Fruit fly (Drosophila melanogaster) Kc167 (cell line): ENCODE data around the gene CG11760.

Source experiments
- Myc ChIP-seq: fragments of >200 bp; optimal IDR thresholded peaks from 2 replicates; lab custom pipeline; 2017; ENCODE audit warnings: missing external identifiers
- Sin3A ChIP-seq: fragments of >200 bp; optimal IDR thresholded peaks from 2 replicates; lab custom pipeline; 2018; ENCODE audit warnings: missing external identifiers
- h ChIP-seq: fragments of >200 bp; optimal IDR thresholded peaks from 3 replicates; lab custom pipeline; 2018; ENCODE audit warnings: missing external identifiers
- insv ChIP-seq: fragments of >200 bp; optimal IDR thresholded peaks from 3 replicates; lab custom pipeline; 2018; ENCODE audit warnings: missing external identifiers
- psq ChIP-seq: fragments of >200 bp; optimal IDR thresholded peaks from 2 replicates; lab custom pipeline; 2017; ENCODE audit warnings: missing external identifiers
- ttk ChIP-seq: sonication (Bioruptor generic); optimal IDR thresholded peaks from 2 replicates; lab custom pipeline; 2017; ENCODE audit warnings: missing external identifiers

The CG11760 gene

dm6 chr3R:8694110-8694826, 24.7 kb upstream of the CG11760 start:
- TF ChIP-seq Myc (lab: Kevin White, UChicago) (no peak), ttk (no peak), psq (lab: Kevin White, UChicago) (no peak), insv (no peak), h (lab: Kevin White, UChicago) (no peak), Sin3A (lab: Kevin White, UChicago) (no peak)

dm6 chr3R:8697772-8698259, 21.2 kb upstream of the CG11760 start, which contains the start of gene hb:
hb (minus strand) TSS chr3R:8697822.
- TF ChIP-seq psq (lab: Kevin White, UChicago) (no peak), Myc (lab: Kevin White, UChicago) (no peak), ttk (no peak), insv (no peak), Sin3A (lab: Kevin White, UChicago) (no peak), h (lab: Kevin White, UChicago) (no peak)

dm6 chr3R:8699230-8699629, 19.8 kb upstream of the CG11760 start:
- TF ChIP-seq Myc (lab: Kevin White, UChicago) = no peak

DNA sequence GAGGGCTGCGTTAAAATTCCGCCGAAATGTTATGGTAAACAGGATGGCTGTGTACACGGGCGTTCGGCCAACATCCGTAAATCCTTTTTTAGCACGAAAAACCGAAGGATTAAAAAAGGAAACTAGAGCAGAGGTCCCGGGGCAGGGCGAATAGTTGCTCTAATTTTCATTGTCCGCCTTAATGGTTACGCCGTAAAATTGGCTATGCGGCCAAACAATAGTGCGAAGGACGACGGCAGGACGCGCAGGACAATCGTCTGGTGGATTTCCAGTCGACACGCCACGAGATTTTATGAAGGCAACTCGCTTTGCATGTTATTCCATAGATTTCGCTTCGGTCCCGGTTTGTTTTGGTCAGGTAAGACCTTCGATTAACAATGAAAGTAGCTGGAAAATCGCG, 18.3 kb upstream of the CG11760 start:
- TF ChIP-seq insv (no peak), Myc (lab: Kevin White, UChicago) (no peak), Sin3A (lab: Kevin White, UChicago) (no peak), h (lab: Kevin White, UChicago) (no peak), ttk (no peak), psq (lab: Kevin White, UChicago) (no peak)

dm6 chr3R:8701197-8701596, 17.8 kb upstream of the CG11760 start:
- no peak for TF ChIP-seq h (lab: Kevin White, UChicago)
- TF ChIP-seq insv = no peak
- no peak for TF ChIP-seq Myc (lab: Kevin White, UChicago)
- no peak for TF ChIP-seq psq (lab: Kevin White, UChicago)
- no peak for TF ChIP-seq Sin3A (lab: Kevin White, UChicago)
- TF ChIP-seq ttk = no peak

DNA sequence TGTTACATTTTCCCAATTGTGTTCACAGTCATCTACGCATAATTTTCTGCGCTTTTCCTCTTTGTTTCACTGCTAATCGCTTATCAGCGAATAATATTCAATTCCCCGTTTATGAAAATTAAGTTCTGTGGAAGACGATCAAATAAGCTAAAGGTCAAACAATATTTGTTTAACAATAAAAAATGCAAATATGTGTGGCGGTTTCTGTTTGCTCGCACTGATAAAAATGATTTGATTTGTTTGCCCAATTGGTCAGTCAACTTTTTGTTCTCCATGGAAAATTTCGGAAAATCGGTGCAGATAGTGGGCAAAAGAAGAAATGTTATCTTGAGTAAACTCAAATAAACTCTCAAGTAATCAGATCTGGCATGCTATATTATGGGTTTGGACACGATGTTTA, 14.3 kb upstream of the CG11760 start:
- TF ChIP-seq Sin3A (lab: Kevin White, UChicago) (no peak), insv (no peak), ttk (no peak), psq (lab: Kevin White, UChicago) (no peak), Myc (lab: Kevin White, UChicago) (no peak), h (lab: Kevin White, UChicago) (no peak)

DNA sequence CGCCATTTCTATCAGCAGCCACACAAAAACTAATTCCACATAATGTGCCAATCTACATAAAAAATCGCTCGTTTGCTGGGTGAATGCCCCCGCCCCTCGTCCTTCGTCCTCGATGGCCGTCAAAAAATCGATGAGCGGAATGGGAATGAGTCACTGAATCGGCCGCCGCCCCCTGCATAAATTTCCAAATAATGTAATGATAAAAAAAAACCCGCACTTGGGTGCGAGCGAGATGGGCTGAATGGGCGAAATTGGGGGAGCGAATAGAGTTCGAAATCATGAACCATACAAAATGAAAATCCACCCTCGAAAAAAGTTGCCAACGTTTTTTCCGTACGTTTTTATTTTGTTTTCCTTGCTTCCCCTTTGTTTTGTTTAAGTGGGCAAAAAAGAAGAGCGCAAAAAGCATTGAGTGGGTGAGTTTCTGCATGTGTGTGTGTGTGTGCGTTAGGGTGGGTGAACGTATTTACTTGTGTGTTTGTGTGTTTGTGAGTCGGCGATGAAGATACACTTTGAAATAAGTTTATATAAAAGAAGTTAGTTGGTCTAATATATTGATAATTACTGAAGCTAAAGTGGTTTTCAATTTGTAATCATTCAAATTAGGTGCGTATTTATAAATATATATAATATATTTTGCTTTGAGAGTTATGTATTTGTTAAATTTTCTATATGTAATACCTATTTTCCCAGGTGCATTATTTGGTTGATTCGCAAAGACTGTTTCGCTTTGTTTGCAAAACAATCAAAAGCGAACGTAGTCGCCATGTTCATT, 13.5 kb upstream of the CG11760 start:
- TF ChIP-seq h (lab: Kevin White, UChicago) (no peak), ttk (no peak), Myc (lab: Kevin White, UChicago) (no peak)

dm6 chr3R:8707166-8707565, 11.8 kb upstream of the CG11760 start:
- TF ChIP-seq psq (lab: Kevin White, UChicago) (no peak), ttk (no peak), h (lab: Kevin White, UChicago) (no peak), Myc (lab: Kevin White, UChicago) (no peak), Sin3A (lab: Kevin White, UChicago) (no peak), insv (no peak)

DNA sequence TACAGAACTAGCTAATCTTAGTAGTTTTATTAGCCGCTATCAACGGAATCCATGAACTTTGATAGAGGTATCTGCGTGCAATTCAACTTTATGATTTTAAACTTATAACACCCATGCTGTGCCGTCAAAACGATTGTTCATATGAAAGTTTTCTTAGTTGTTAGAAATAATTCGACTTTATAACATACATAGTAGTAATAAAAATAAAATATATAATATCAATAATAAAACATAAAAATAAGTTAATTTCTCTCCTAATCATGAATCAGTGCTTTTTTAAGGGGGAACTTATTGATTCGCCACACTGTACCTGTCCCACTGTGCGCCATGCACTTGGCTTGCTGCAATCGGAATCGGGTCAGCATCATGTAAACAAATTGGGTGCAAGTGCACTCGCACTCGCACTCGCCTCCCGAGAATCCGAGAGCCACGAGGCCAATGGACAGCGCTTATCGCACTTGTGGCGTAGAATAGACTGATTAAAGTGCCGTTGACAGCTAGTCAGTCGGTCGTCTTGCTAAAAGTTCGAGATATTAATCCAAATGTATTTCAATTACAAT, 7.0 kb upstream of the CG11760 start:
- TF ChIP-seq insv (no peak), Myc (lab: Kevin White, UChicago) (no peak), h (lab: Kevin White, UChicago) (no peak), psq (lab: Kevin White, UChicago) (no peak), ttk (no peak), Sin3A (lab: Kevin White, UChicago) (no peak)

DNA sequence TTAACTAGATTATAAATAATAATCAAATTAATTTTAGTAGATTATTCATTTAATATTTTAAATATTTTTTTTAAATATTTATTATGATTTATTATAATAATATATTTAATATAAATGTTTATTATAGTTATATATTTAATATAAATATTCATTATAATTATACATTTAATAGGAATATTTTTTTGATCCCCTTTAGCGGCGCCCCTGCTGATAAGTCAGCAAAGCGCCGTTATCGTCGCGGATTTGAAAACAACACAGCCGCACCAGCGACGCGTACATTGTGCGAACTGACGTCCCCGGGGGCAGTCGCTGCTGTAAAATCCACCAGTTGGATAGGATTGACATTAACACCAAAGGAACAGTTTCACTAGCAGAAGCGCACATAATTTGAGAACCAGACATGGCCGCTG, 6.3 kb upstream of the CG11760 start, which contains the start of gene CG8112:
CG8112 (plus strand) TSS at position 212 of the 410 bp plus-strand sequence.
- TF ChIP-seq ttk (no peak), Sin3A (lab: Kevin White, UChicago) (no peak), Myc (lab: Kevin White, UChicago) (no peak), insv (no peak), h (lab: Kevin White, UChicago) (no peak), psq (lab: Kevin White, UChicago) (no peak)

- TF ChIP-seq Sin3A (lab: Kevin White, UChicago) = no peak
- no peak for TF ChIP-seq psq (lab: Kevin White, UChicago)
- no peak for TF ChIP-seq insv
- no peak for TF ChIP-seq Myc (lab: Kevin White, UChicago)
- TF ChIP-seq h (lab: Kevin White, UChicago) = no peak
- no peak for TF ChIP-seq ttk
Observed at dm6 chr3R:8715371-8715770, 3.6 kb upstream of the CG11760 start.
